Fruit fly (Drosophila melanogaster) whole organism, prepupa: ENCODE data around the gene CG14662.
A peak's percentile ranks its signal among the peaks of the same experiment; 100 is the strongest.

ENCODE experiments used
- Blimp-1 ChIP-seq: fragments of 200-800 bp; sonication (Bioruptor generic); optimal IDR thresholded peaks from 3 replicates; lab custom pipeline; 2017; ENCODE audit warnings: missing biosample characterization, missing genetic modification characterization, mild to moderate bottlenecking, moderate library complexity, missing genetic modification reagents
- CG10631 ChIP-seq: fragments of 200-800 bp; sonication (Bioruptor generic); optimal IDR thresholded peaks from 2 replicates; lab custom pipeline; 2016; ENCODE audit warnings: missing biosample characterization, missing genetic modification characterization
- CG10669 ChIP-seq: fragments of 200-800 bp; sonication (Bioruptor generic); optimal IDR thresholded peaks from 3 replicates; lab custom pipeline; 2018; ENCODE audit warnings: missing biosample characterization, mild to moderate bottlenecking, missing genetic modification characterization, moderate library complexity
- CG11294 ChIP-seq: fragments of 200-800 bp; sonication (Bioruptor generic); IDR thresholded peaks from 2 replicates; pipeline ENCODE4 v1.3.6; 2022; ENCODE audit warnings: missing biosample characterization, missing genetic modification characterization
- CG11762 ChIP-seq: fragments of 200-800 bp; sonication (Bioruptor generic); optimal IDR thresholded peaks from 3 replicates; lab custom pipeline; 2016; ENCODE audit warnings: missing biosample characterization, missing genetic modification characterization; ENCODE audit not compliant: insufficient read depth
- CG11902 ChIP-seq: fragments of 200-800 bp; sonication (Bioruptor generic); optimal IDR thresholded peaks from 3 replicates; lab custom pipeline; 2016; ENCODE audit warnings: missing biosample characterization, missing genetic modification characterization
- CG15336 ChIP-seq: fragments of 200-800 bp; sonication (Bioruptor generic); IDR thresholded peaks from 2 replicates; pipeline ENCODE4 v1.3.6; 2022; ENCODE audit warnings: missing biosample characterization, missing genetic modification characterization
- CG16779 ChIP-seq: fragments of 200-800 bp; sonication (Bioruptor generic); optimal IDR thresholded peaks from 3 replicates; lab custom pipeline; 2017; ENCODE audit warnings: missing biosample characterization, mild to moderate bottlenecking, missing genetic modification characterization
- CG3032 ChIP-seq: fragments of 200-800 bp; optimal IDR thresholded peaks from 2 replicates; lab custom pipeline; 2019; ENCODE audit warnings: missing biosample characterization, mild to moderate bottlenecking, missing genetic modification characterization, moderate library complexity
- CG32006 ChIP-seq: fragments of 200-800 bp; sonication (Bioruptor generic); optimal IDR thresholded peaks from 3 replicates; lab custom pipeline; 2017; ENCODE audit warnings: missing biosample characterization, mild to moderate bottlenecking, missing genetic modification characterization
- CG3919 ChIP-seq: fragments of 200-800 bp; sonication (Bioruptor generic); optimal IDR thresholded peaks from 3 replicates; lab custom pipeline; 2016; ENCODE audit warnings: missing biosample characterization, missing genetic modification characterization
- CG6163 ChIP-seq: fragments of 200-800 bp; sonication (Bioruptor generic); IDR thresholded peaks from 3 replicates; pipeline ENCODE4 v1.3.6; 2022; ENCODE audit warnings: missing biosample characterization, missing genetic modification characterization
- CG6792 ChIP-seq: fragments of 200-800 bp; sonication (Bioruptor generic); optimal IDR thresholded peaks from 3 replicates; lab custom pipeline; 2016; ENCODE audit warnings: missing biosample characterization, missing genetic modification characterization
- CG6808 ChIP-seq: fragments of 200-800 bp; sonication (Bioruptor generic); optimal IDR thresholded peaks from 3 replicates; lab custom pipeline; 2017; ENCODE audit warnings: missing biosample characterization, missing genetic modification characterization, mild to moderate bottlenecking, moderate library complexity, missing genetic modification reagents
- CG6854 ChIP-seq: fragments of 200-800 bp; sonication (Bioruptor generic); optimal IDR thresholded peaks from 2 replicates; lab custom pipeline; 2017; ENCODE audit warnings: missing biosample characterization, mild to moderate bottlenecking, missing genetic modification characterization
- CG7368 ChIP-seq: fragments of 200-800 bp; sonication (Bioruptor generic); optimal IDR thresholded peaks from 3 replicates; lab custom pipeline; 2016; ENCODE audit warnings: missing biosample characterization, missing genetic modification characterization
- CG8119 ChIP-seq: fragments of 200-800 bp; sonication (Bioruptor generic); IDR thresholded peaks from 3 replicates; pipeline ENCODE4 v1.3.6; 2022; ENCODE audit warnings: missing biosample characterization, missing genetic modification characterization
- CG9139 ChIP-seq: fragments of 200-800 bp; sonication (Bioruptor generic); optimal IDR thresholded peaks from 3 replicates; lab custom pipeline; 2017; ENCODE audit warnings: missing biosample characterization, mild to moderate bottlenecking, missing genetic modification characterization
- Eip75B ChIP-seq: fragments of 200-800 bp; sonication (Bioruptor generic); optimal IDR thresholded peaks from 3 replicates; lab custom pipeline; 2016; ENCODE audit warnings: missing biosample characterization, missing genetic modification characterization
- Eip78C ChIP-seq: fragments of 200-800 bp; sonication (Bioruptor generic); peaks from one replicate; lab custom pipeline; 2016; ENCODE audit warnings: missing biosample characterization, missing genetic modification characterization
- Eip93F ChIP-seq: fragments of 200-800 bp; sonication (Bioruptor generic); optimal IDR thresholded peaks from 2 replicates; lab custom pipeline; 2016; ENCODE audit warnings: missing biosample characterization, mild to moderate bottlenecking, missing genetic modification characterization
- Ets21C ChIP-seq: fragments of 200-800 bp; sonication (Bioruptor generic); optimal IDR thresholded peaks from 3 replicates; lab custom pipeline; 2016; ENCODE audit warnings: missing biosample characterization, missing genetic modification characterization
- Gug ChIP-seq: fragments of 200-800 bp; sonication (Bioruptor generic); IDR thresholded peaks from 2 replicates; pipeline ENCODE4 v1.3.6; 2022; ENCODE audit warnings: missing biosample characterization, missing genetic modification characterization
- Hr38 ChIP-seq: sonication (Bioruptor generic); optimal IDR thresholded peaks from 2 replicates; lab custom pipeline; 2016; ENCODE audit warnings: missing biosample characterization, missing genetic modification characterization
- Hr39 ChIP-seq: fragments of 200-800 bp; sonication (Bioruptor generic); optimal IDR thresholded peaks from 2 replicates; lab custom pipeline; 2016; ENCODE audit warnings: missing biosample characterization, missing genetic modification characterization
- Lpt ChIP-seq: fragments of 200-800 bp; sonication (Bioruptor generic); optimal IDR thresholded peaks from 3 replicates; lab custom pipeline; 2016; ENCODE audit warnings: missing biosample characterization, missing genetic modification characterization
- Met ChIP-seq: fragments of 200-800 bp; sonication (Bioruptor generic); optimal IDR thresholded peaks from 3 replicates; lab custom pipeline; 2016; ENCODE audit warnings: missing biosample characterization, missing genetic modification characterization
- OdsH ChIP-seq: fragments of 200-800 bp; sonication (Bioruptor generic); optimal IDR thresholded peaks from 3 replicates; lab custom pipeline; 2016; ENCODE audit warnings: missing biosample characterization, missing genetic modification characterization
- Smox ChIP-seq: fragments of 200-800 bp; sonication (Bioruptor generic); optimal IDR thresholded peaks from 3 replicates; lab custom pipeline; 2016; ENCODE audit warnings: missing biosample characterization, missing genetic modification characterization
- Sox102F ChIP-seq: fragments of 200-800 bp; sonication (Bioruptor generic); optimal IDR thresholded peaks from 2 replicates; lab custom pipeline; 2016; ENCODE audit warnings: missing biosample characterization, mild to moderate bottlenecking, missing genetic modification characterization
- Sox14 ChIP-seq: fragments of 200-800 bp; sonication (Bioruptor generic); optimal IDR thresholded peaks from 3 replicates; lab custom pipeline; 2016; ENCODE audit warnings: missing biosample characterization, missing genetic modification characterization
- Sox15 ChIP-seq: fragments of 200-800 bp; sonication (Bioruptor generic); optimal IDR thresholded peaks from 3 replicates; lab custom pipeline; 2016; ENCODE audit warnings: missing biosample characterization, missing genetic modification characterization
- achi ChIP-seq: fragments of 200-800 bp; sonication (Bioruptor generic); optimal IDR thresholded peaks from 3 replicates; lab custom pipeline; 2016; ENCODE audit warnings: missing biosample characterization, missing genetic modification characterization
- fd85E ChIP-seq: fragments of 200-800 bp; sonication (Bioruptor generic); optimal IDR thresholded peaks from 3 replicates; lab custom pipeline; 2016; ENCODE audit warnings: missing biosample characterization, missing genetic modification characterization
- fkh ChIP-seq: fragments of 200-800 bp; sonication (Bioruptor generic); optimal IDR thresholded peaks from 3 replicates; lab custom pipeline; 2017; ENCODE audit warnings: missing biosample characterization, mild to moderate bottlenecking, missing genetic modification characterization, moderate library complexity
- lz ChIP-seq: fragments of 200-800 bp; sonication (Bioruptor generic); optimal IDR thresholded peaks from 3 replicates; lab custom pipeline; 2016; ENCODE audit warnings: missing biosample characterization, missing genetic modification characterization
- net ChIP-seq: fragments of 200-800 bp; sonication (Bioruptor generic); optimal IDR thresholded peaks from 3 replicates; lab custom pipeline; 2016; ENCODE audit warnings: missing biosample characterization, missing genetic modification characterization
- salr ChIP-seq, 2 experiments: fragments of 200-800 bp; sonication (Bioruptor generic); optimal IDR thresholded peaks; 3 replicates each; lab custom pipeline; 2016 to 2018; ENCODE audit warnings: missing biosample characterization in 2 of 2, missing genetic modification characterization in 2 of 2, mild to moderate bottlenecking in 1 of 2
- ss ChIP-seq, 2 experiments: fragments of 200-800 bp; sonication (Bioruptor generic); optimal IDR thresholded peaks; 2 replicates in 1 of 2; 3 replicates in 1 of 2; lab custom pipeline; 2017 to 2018; ENCODE audit warnings: mild to moderate bottlenecking in 2 of 2, missing biosample characterization in 2 of 2, missing genetic modification characterization in 2 of 2, moderate library complexity in 1 of 2
- svp ChIP-seq: fragments of 200-800 bp; sonication (Bioruptor generic); peaks from one replicate; lab custom pipeline; 2016; ENCODE audit warnings: missing biosample characterization, missing genetic modification characterization
- vri ChIP-seq: fragments of 200-800 bp; sonication (Bioruptor generic); optimal IDR thresholded peaks from 3 replicates; lab custom pipeline; 2016; ENCODE audit warnings: missing biosample characterization, mild to moderate bottlenecking, missing genetic modification characterization

The CG14662 gene

dm6 chr3R:4989150-4990017 is 5.4 kb upstream of the CG14662 start (continued):
- TF ChIP-seq salr (GFP tag; optimal IDR thresholded peaks at IDR 0.05; lab: Kevin White, UChicago) (no peak), CG3919 (peak; percentile 63), CG6808 (GFP tag; lab: Kevin White, UChicago) (peak; percentile 36), CG6854 (GFP tag; lab: Kevin White, UChicago) (no peak), CG11902 (GFP tag; lab: Kevin White, UChicago) (peak; percentile 33), CG3032 (peak; percentile 27), Gug (GFP tag; lab: Robert Waterston, UW) (no peak), Sox15 (GFP tag; lab: Kevin White, UChicago) (peak; percentile 39), net (peak; percentile 45), fkh (GFP tag; lab: Kevin White, UChicago) (no peak), CG11294 (GFP tag; lab: Robert Waterston, UW) (no peak), CG10669 (peak; percentile 46), lz (peak; percentile 67), CG6792 (GFP tag; lab: Kevin White, UChicago) (peak; percentile 58), CG6163 (no peak), ss (GFP tag; optimal IDR thresholded peaks at IDR 0.05; lab: Kevin White, UChicago) (peak in 1 of 2 experiments; percentile 22)

DNA sequence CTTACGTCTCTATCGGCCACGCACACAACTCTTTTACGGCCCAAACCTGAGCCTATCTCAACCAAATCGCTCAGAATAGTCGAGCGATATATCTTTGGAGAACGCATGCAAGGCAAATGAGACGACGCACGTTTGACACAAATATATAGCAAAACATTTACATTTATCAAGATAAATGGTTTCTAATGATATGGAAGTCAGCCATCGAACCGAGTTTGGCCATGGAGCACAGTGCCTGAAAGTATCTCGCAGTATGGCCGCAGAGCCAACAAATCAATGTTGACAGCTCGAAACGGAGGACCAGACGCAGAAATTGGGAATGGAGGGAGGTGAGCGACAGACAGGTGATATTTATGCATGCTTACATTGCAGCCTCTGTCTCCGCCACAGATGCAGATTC is 3.4 kb upstream of the CG14662 start:
- TF ChIP-seq Eip78C (GFP tag; lab: Kevin White, UChicago) (peak; percentile 34), CG8119 (no peak)

DNA sequence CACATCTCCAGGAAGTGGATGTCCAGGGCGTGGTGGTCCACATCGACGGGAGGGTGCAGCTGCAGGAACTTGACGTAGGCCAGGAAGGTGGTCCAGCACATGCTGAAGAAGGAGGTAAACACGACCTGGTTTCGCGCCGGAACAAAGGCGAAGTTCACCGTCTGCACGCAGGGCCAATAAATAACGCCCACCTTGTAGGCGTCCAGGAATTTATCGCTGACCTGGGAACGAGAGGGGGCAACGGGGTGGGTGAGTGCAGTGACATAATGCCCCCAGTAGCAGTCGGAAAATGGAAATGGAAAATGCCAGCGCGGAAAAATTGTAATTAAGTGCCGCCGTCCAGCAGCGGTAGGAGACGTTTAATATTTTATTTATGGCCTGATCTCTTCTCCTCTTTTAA is 2.6 kb upstream of the CG14662 start:
- no peak for TF ChIP-seq achi (GFP tag; lab: Kevin White, UChicago)
- TF ChIP-seq CG6792 (GFP tag; lab: Kevin White, UChicago): no peak
- TF ChIP-seq Sox14 (GFP tag; lab: Kevin White, UChicago): no peak
- TF ChIP-seq CG6854 (GFP tag; lab: Kevin White, UChicago): no peak
- TF ChIP-seq CG15336: no peak
- no peak for TF ChIP-seq Hr39 (GFP tag; lab: Kevin White, UChicago)
- no peak for TF ChIP-seq fd85E (GFP tag; lab: Kevin White, UChicago)
- TF ChIP-seq Lpt (GFP tag; lab: Kevin White, UChicago): no peak
- TF ChIP-seq Hr38 (GFP tag; lab: Kevin White, UChicago): no peak
- TF ChIP-seq Blimp-1 (GFP tag; lab: Kevin White, UChicago): no peak
- TF ChIP-seq CG11902 (GFP tag; lab: Kevin White, UChicago): no peak
- TF ChIP-seq CG16779: no peak
- no peak for TF ChIP-seq ss (GFP tag; optimal IDR thresholded peaks at IDR 0.05; lab: Kevin White, UChicago)
- no peak for TF ChIP-seq Met (GFP tag; lab: Kevin White, UChicago)
- TF ChIP-seq OdsH: no peak

DNA sequence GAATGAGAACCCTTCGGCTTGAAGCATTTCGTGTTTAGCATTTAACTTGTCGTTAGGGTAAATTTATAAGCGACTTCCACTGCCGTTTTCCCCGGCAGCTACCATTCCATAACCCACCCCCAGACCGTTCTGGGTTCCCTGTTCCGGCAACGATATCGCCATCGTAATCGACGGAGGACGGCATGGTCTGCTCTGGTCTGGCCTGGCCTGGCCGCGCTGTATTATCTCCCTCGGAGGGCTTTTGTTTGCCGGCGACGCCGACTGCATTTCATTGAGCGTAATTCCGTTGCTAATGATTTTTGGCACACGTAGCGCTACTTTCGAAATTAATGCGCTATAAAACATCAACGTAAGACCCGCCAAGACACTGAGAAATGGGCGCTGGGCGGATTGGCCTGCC is 656 bp upstream of the CG14662 start:
- TF ChIP-seq CG3032: no peak
- TF ChIP-seq Eip78C (GFP tag; lab: Kevin White, UChicago): peak; percentile 48
- peak; percentile 72 for TF ChIP-seq svp (GFP tag; lab: Kevin White, UChicago)

DNA sequence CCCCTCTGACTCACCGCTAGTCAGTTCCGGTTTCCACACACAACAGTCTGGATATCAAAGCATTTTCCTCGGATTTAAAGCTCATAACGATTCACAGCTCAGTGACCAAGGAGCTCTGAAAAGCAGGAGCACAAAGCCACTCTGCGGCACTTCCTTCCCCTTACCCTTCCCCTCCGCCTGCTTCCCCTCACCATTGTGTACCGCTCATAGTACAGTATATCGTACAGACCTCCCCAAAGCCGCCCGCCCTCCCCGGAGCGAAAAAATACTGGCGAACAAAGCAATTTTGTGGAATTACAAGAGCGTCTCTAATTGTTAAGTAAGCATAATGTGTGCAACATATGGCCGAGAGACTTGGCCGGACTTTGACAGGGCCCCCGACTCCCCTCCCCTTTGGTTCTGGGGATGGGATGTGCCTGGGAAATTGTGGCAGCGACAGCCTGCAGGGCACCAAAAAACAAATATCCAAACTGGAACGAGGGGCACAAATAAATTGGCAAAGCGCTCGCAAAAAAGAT is 2.9 kb downstream of the CG14662 start:
- TF ChIP-seq CG16779: no peak
- no peak for TF ChIP-seq Eip75B (GFP tag; lab: Kevin White, UChicago)
- TF ChIP-seq lz: no peak
- no peak for TF ChIP-seq Hr38 (GFP tag; lab: Kevin White, UChicago)
- TF ChIP-seq CG10631: no peak
- no peak for TF ChIP-seq Ets21C
- TF ChIP-seq Gug (GFP tag; lab: Robert Waterston, UW): no peak
- no peak for TF ChIP-seq vri (GFP tag; lab: Kevin White, UChicago)
- TF ChIP-seq CG9139 (GFP tag; lab: Kevin White, UChicago): peak; percentile 10
- peak; percentile 19 to 46 for TF ChIP-seq ss (GFP tag; optimal IDR thresholded peaks at IDR 0.05; lab: Kevin White, UChicago)
- no peak for TF ChIP-seq CG15336
- TF ChIP-seq CG6792 (GFP tag; lab: Kevin White, UChicago): no peak
- TF ChIP-seq net: no peak
- TF ChIP-seq CG3919: no peak
- no peak for TF ChIP-seq CG7368 (GFP tag; lab: Kevin White, UChicago)
- no peak for TF ChIP-seq CG11294 (GFP tag; lab: Robert Waterston, UW)
- no peak for TF ChIP-seq Smox (GFP tag; lab: Kevin White, UChicago)
- TF ChIP-seq Eip93F (GFP tag; lab: Kevin White, UChicago): no peak
- no peak for TF ChIP-seq Sox102F (GFP tag; lab: Kevin White, UChicago)
- no peak for TF ChIP-seq fd85E (GFP tag; lab: Kevin White, UChicago)
- TF ChIP-seq svp (GFP tag; lab: Kevin White, UChicago): no peak
- TF ChIP-seq CG32006 (GFP tag; lab: Kevin White, UChicago): no peak
- TF ChIP-seq Sox14 (GFP tag; lab: Kevin White, UChicago): no peak
- TF ChIP-seq CG11762 (GFP tag; lab: Kevin White, UChicago): no peak
